Fruit fly (Drosophila melanogaster) whole organism, embryonic: ENCODE results near the gene prtp.

Experiments used
- Bdp1 ChIP-seq: fragments of 200-800 bp; sonication (Bioruptor generic); optimal IDR thresholded peaks from 3 replicates; lab custom pipeline; 2016; ENCODE audit warnings: missing biosample characterization, missing genetic modification characterization
- CG1024 ChIP-seq: fragments of 200-800 bp; sonication (Bioruptor generic); IDR thresholded peaks from 2 replicates; pipeline ENCODE4 v1.3.6; 2022; ENCODE audit warnings: missing biosample characterization, missing genetic modification characterization
- CG12299 ChIP-seq: fragments of 200-800 bp; sonication (Bioruptor generic); optimal IDR thresholded peaks from 2 replicates; lab custom pipeline; 2018; ENCODE audit warnings: missing biosample characterization, mild to moderate bottlenecking, missing genetic modification characterization
- CG12769 ChIP-seq: fragments of 200-800 bp; sonication (Bioruptor generic); optimal IDR thresholded peaks from 2 replicates; lab custom pipeline; 2019; ENCODE audit warnings: missing biosample characterization, mild to moderate bottlenecking, missing genetic modification characterization, moderate library complexity
- CG12942 ChIP-seq: fragments of 200-800 bp; sonication (Bioruptor generic); optimal IDR thresholded peaks from 3 replicates; lab custom pipeline; 2016; ENCODE audit warnings: missing biosample characterization, missing genetic modification characterization
- CG13123 ChIP-seq: fragments of 200-800 bp; sonication (Bioruptor generic); optimal IDR thresholded peaks from 2 replicates; lab custom pipeline; 2016; ENCODE audit warnings: missing biosample characterization, missing genetic modification characterization
- CG17359 ChIP-seq: fragments of 200-800 bp; sonication (Bioruptor generic); optimal IDR thresholded peaks from 3 replicates; lab custom pipeline; 2018; ENCODE audit warnings: missing biosample characterization, mild to moderate bottlenecking, missing genetic modification characterization, moderate library complexity
- CG17385 ChIP-seq: fragments of 200-800 bp; sonication (Bioruptor generic); optimal IDR thresholded peaks from 3 replicates; lab custom pipeline; 2018; ENCODE audit warnings: missing biosample characterization, mild to moderate bottlenecking, missing genetic modification characterization
- CG17612 ChIP-seq: fragments of 200-800 bp; sonication (Bioruptor generic); IDR thresholded peaks from 2 replicates; pipeline ENCODE4 v1.3.6; 2022; ENCODE audit warnings: missing biosample characterization, missing genetic modification characterization
- CG43689 ChIP-seq: fragments of 200-800 bp; sonication (Bioruptor generic); IDR thresholded peaks from 2 replicates; pipeline ENCODE4 v1.3.6; 2022; ENCODE audit warnings: missing biosample characterization, missing genetic modification characterization
- CG4617 ChIP-seq: fragments of 200-800 bp; sonication (Bioruptor generic); optimal IDR thresholded peaks from 3 replicates; lab custom pipeline; 2016; ENCODE audit warnings: missing biosample characterization, missing genetic modification characterization, borderline replicate concordance
- CG8290 ChIP-seq, 3 experiments: fragments of 200-800 bp; sonication (Bioruptor generic); optimal IDR thresholded peaks; 2 replicates each; lab custom pipeline; 2016 to 2019; ENCODE audit warnings: missing biosample characterization in 3 of 3, missing genetic modification characterization in 3 of 3, mild to moderate bottlenecking in 2 of 3, moderate library complexity in 1 of 3
- Fer1 ChIP-seq: fragments of 200-800 bp; sonication (Bioruptor generic); optimal IDR thresholded peaks from 2 replicates; lab custom pipeline; 2017; ENCODE audit warnings: missing biosample characterization, mild to moderate bottlenecking, missing genetic modification characterization
- Ptx1 ChIP-seq: fragments of 200-800 bp; sonication (Bioruptor generic); IDR thresholded peaks from 2 replicates; pipeline ENCODE4 v1.3.6; 2022; ENCODE audit warnings: missing biosample characterization, missing genetic modification characterization
- fu2 ChIP-seq: fragments of 200-800 bp; sonication (Bioruptor generic); optimal IDR thresholded peaks from 2 replicates; lab custom pipeline; 2016; ENCODE audit warnings: missing biosample characterization, missing genetic modification characterization
- grn ChIP-seq: fragments of 200-800 bp; sonication (Bioruptor generic); optimal IDR thresholded peaks from 3 replicates; lab custom pipeline; 2017; ENCODE audit warnings: missing biosample characterization, missing genetic modification characterization
- kay ChIP-seq: fragments of 200-800 bp; sonication (Bioruptor generic); optimal IDR thresholded peaks from 2 replicates; lab custom pipeline; 2016; ENCODE audit warnings: missing biosample characterization, missing genetic modification characterization
- mld ChIP-seq: fragments of 200-800 bp; sonication (Bioruptor generic); IDR thresholded peaks from 3 replicates; pipeline ENCODE4 v1.3.6; 2022; ENCODE audit warnings: missing biosample characterization, missing genetic modification characterization; ENCODE audit not compliant: partially characterized antibody
- nerfin-2 ChIP-seq: fragments of 200-800 bp; sonication (Bioruptor generic); IDR thresholded peaks from 2 replicates; pipeline ENCODE4 v1.3.6; 2022; ENCODE audit warnings: missing biosample characterization, missing genetic modification characterization; ENCODE audit not compliant: partially characterized antibody
- odd ChIP-seq: fragments of 200-800 bp; sonication (Bioruptor generic); optimal IDR thresholded peaks from 2 replicates; lab custom pipeline; 2017; ENCODE audit warnings: missing biosample characterization, mild to moderate bottlenecking, missing genetic modification characterization
- otp ChIP-seq: fragments of 200-800 bp; sonication (Bioruptor generic); IDR thresholded peaks from 3 replicates; pipeline ENCODE4, ENCODE4 v1.3.6; 2022; ENCODE audit warnings: missing biosample characterization, missing genetic modification characterization
- pan ChIP-seq, 4 experiments: fragments of >200 bp in 3 of 4; fragments of 200-800 bp in 1 of 4; sonication (Bioruptor generic) in 1 of 4; optimal IDR thresholded peaks in 3 of 4; IDR thresholded peaks in 1 of 4; 2 replicates each; pipeline versions ENCODE4 v1.3.6 to Lab custom; 2017 to 2022; ENCODE audit warnings: missing biosample characterization in 2 of 4, missing genetic modification characterization in 2 of 4, mixed read lengths in 1 of 4
- phol ChIP-seq: fragments of 200-800 bp; sonication (Bioruptor generic); optimal IDR thresholded peaks from 3 replicates; lab custom pipeline; 2018; ENCODE audit warnings: missing biosample characterization, mild to moderate bottlenecking, missing genetic modification characterization, moderate library complexity
- schlank ChIP-seq: fragments of 200-800 bp; sonication (Bioruptor generic); optimal IDR thresholded peaks from 2 replicates; lab custom pipeline; 2018; ENCODE audit warnings: missing biosample characterization, mild to moderate bottlenecking, missing genetic modification characterization
- sens ChIP-seq: fragments of 200-800 bp; sonication (Bioruptor generic); peaks from one replicate; lab custom pipeline; 2016; ENCODE audit warnings: missing biosample characterization, missing genetic modification characterization
- ssp ChIP-seq: fragments of 200-800 bp; sonication (Bioruptor generic); IDR thresholded peaks from 2 replicates; pipeline ENCODE4 v1.3.6; 2022; ENCODE audit warnings: missing biosample characterization, missing genetic modification characterization
- stwl ChIP-seq: fragments of 200-800 bp; sonication (Bioruptor generic); optimal IDR thresholded peaks from 3 replicates; lab custom pipeline; 2018; ENCODE audit warnings: missing biosample characterization, mild to moderate bottlenecking, missing genetic modification characterization, moderate library complexity
- toy ChIP-seq: fragments of 200-800 bp; sonication (Bioruptor generic); IDR thresholded peaks from 2 replicates; pipeline ENCODE4 v1.3.6; 2022; ENCODE audit warnings: missing biosample characterization, missing genetic modification characterization
- zen2 ChIP-seq: fragments of 200-800 bp; sonication (Bioruptor generic); IDR thresholded peaks from 3 replicates; pipeline ENCODE4 v1.3.6; 2022; ENCODE audit warnings: missing biosample characterization, missing genetic modification characterization; ENCODE audit not compliant: partially characterized antibody

prtp gene

DNA sequence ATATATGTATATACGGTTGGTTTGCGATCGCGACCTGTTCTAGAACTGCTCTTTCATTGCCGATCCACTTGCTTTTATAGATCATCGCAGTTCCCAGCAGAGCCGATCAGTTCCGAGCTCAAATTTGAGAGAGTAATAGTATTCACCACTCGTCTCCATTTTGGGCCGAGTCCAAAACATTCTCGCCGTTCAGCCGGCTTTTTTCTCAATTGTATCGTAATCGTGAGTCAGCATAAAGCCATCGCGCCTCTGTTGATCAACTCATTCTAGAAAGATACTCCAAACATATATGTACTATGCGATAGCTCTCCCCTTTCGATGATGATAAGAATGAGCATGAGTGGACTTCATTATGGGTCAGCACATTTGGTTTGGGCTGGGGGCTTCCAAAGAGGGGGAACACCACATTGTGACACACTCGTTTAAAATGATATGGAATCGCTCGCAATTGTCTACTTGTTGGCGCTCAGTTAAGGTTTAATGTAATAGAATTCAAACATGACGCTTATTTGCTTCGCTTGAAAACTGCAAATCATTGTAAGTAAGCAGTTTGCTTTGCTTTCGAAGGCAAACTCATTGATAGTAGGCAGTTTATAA is 48.1 kb downstream of the prtp start, which contains the start of gene CG9360 (continued):
- no peak for TF ChIP-seq ssp
- no peak for TF ChIP-seq mld (GFP tag; lab: Robert Waterston, UW)
- TF ChIP-seq nerfin-2: no peak
- no peak for TF ChIP-seq fu2 (GFP tag; lab: Kevin White, UChicago)
- TF ChIP-seq pan (optimal IDR thresholded peaks at IDR 0.05; lab: Kevin White, UChicago): no peak
- no peak for TF ChIP-seq pan (GFP tag; optimal IDR thresholded peaks at IDR 0.05 in 1 of 2, IDR thresholded peaks at IDR 0.05 in 1 of 2)
- TF ChIP-seq CG12769 (tag; lab: Kevin White, UChicago): no peak
- TF ChIP-seq CG17359 (tag; lab: Kevin White, UChicago): no peak
- TF ChIP-seq phol: no peak
- no peak for TF ChIP-seq zen2 (GFP tag; lab: Robert Waterston, UW)
- TF ChIP-seq CG43689 (GFP tag; lab: Robert Waterston, UW): no peak
- peak; percentile 37 for TF ChIP-seq sens (GFP tag; lab: Kevin White, UChicago)
- no peak for TF ChIP-seq odd (GFP tag; lab: Kevin White, UChicago)
- TF ChIP-seq CG13123: no peak
- TF ChIP-seq Bdp1: no peak
- TF ChIP-seq schlank (tag; lab: Kevin White, UChicago): no peak
- no peak for TF ChIP-seq otp (GFP tag; lab: Robert Waterston, UW)
- TF ChIP-seq CG1024: no peak
- TF ChIP-seq Ptx1 (GFP tag; lab: Robert Waterston, UW): no peak
- no peak for TF ChIP-seq Fer1 (GFP tag; lab: Kevin White, UChicago)
- TF ChIP-seq CG17385 (GFP tag; lab: Kevin White, UChicago): no peak
- no peak for TF ChIP-seq CG12299 (tag; lab: Kevin White, UChicago)
- TF ChIP-seq grn: peak; percentile 90
- no peak for TF ChIP-seq toy (GFP tag; lab: Robert Waterston, UW)
- TF ChIP-seq stwl (tag; lab: Kevin White, UChicago): no peak
- TF ChIP-seq kay (GFP tag; lab: Kevin White, UChicago): peak; percentile 67
- no peak for TF ChIP-seq CG4617
- TF ChIP-seq, all 482 proteins: peak for 12

DNA sequence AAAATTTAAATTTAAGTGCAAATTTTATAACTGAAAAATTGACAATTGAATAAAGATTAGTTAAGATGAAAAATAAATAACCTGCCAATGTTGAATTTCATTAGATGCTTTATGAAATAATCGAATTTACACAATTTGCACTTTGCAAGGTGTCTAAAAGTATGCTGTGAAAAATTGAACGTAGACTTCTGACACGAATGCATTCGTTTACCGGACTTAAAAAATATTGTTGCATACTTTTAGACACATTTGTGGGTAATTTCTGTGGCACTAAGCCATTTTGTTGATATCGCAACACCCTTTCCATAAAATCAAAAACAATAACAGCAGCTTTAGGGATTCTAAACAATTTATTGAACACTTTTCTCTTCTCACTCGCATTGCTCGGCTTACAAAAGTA is 52.9 kb downstream of the prtp start:
- TF ChIP-seq CG12942 (GFP tag; lab: Kevin White, UChicago) (no peak), CG8290 (GFP tag; optimal IDR thresholded peaks at IDR 0.05; lab: Kevin White, UChicago) (peak; percentile 95), CG8290 (tag; optimal IDR thresholded peaks at IDR 0.05; lab: Kevin White, UChicago) (peak in 1 of 2 experiments; percentile 95), CG17612 (peak; percentile 86)
- TF ChIP-seq, all 482 proteins: peak for 2
